Worm (Caenorhabditis elegans) whole organism, mixed stage, embryonic: Measurements from ENCODE around the gene C54E10.7.

ENCODE experiments used
- M03D4.4 ChIP-seq: sonication (generic microtip); optimal IDR thresholded peaks from 2 replicates; lab custom pipeline; 2017; ENCODE audit warnings: mild to moderate bottlenecking, missing genetic modification characterization, missing compliant biosample characterization
- elt-1 ChIP-seq: sonication (generic microtip); optimal IDR thresholded peaks from 2 replicates; lab custom pipeline; 2017; ENCODE audit warnings: missing genetic modification characterization, mild to moderate bottlenecking, missing compliant biosample characterization, antibody characterized with exemption, moderate library complexity, borderline replicate concordance; ENCODE audit not compliant: insufficient read depth
- flh-1 ChIP-seq: fragments of 200-800 bp; sonication (Bioruptor generic); optimal IDR thresholded peaks from 2 replicates; lab custom pipeline; 2018; ENCODE audit warnings: mild to moderate bottlenecking, missing genetic modification characterization, moderate library complexity, missing compliant biosample characterization
- lin-13 ChIP-seq: fragments of 150-350 bp; optimal IDR thresholded peaks from 2 replicates; lab custom pipeline; 2014; ENCODE audit warnings: missing biosample characterization, missing genetic modification characterization
- mab-5 ChIP-seq: fragments of 150-350 bp; optimal IDR thresholded peaks from 2 replicates; lab custom pipeline; 2014; ENCODE audit warnings: missing biosample characterization, missing genetic modification characterization
- mep-1 ChIP-seq: fragments of 150-350 bp; optimal IDR thresholded peaks from 2 replicates; lab custom pipeline; 2017; ENCODE audit warnings: missing biosample characterization, missing genetic modification reagents, missing genetic modification characterization, inconsistent platforms
- nhr-12 ChIP-seq: fragments of 150-350 bp; optimal IDR thresholded peaks from 2 replicates; lab custom pipeline; 2014; ENCODE audit warnings: missing biosample characterization, missing genetic modification characterization
- nhr-28 ChIP-seq: fragments of 150-350 bp; optimal IDR thresholded peaks from 2 replicates; lab custom pipeline; 2014; ENCODE audit warnings: missing biosample characterization, missing genetic modification characterization
- nhr-76 ChIP-seq: sonication (generic microtip); optimal IDR thresholded peaks from 2 replicates; lab custom pipeline; 2017; ENCODE audit warnings: missing biosample characterization, missing genetic modification characterization
- pha-4 ChIP-seq: fragments of 150-350 bp; optimal IDR thresholded peaks from 2 replicates; lab custom pipeline; 2018; ENCODE audit warnings: missing biosample characterization, missing genetic modification reagents, missing genetic modification characterization
- snpc-4 ChIP-seq: fragments of 150-350 bp; optimal IDR thresholded peaks from 2 replicates; lab custom pipeline; 2014; ENCODE audit warnings: missing biosample characterization, missing genetic modification characterization
- sptf-1 ChIP-seq: sonication (generic microtip); optimal IDR thresholded peaks from 2 replicates; lab custom pipeline; 2017; ENCODE audit warnings: mild to moderate bottlenecking, missing genetic modification characterization, moderate library complexity, missing compliant biosample characterization
- unc-62 ChIP-seq: fragments of 150-350 bp; optimal IDR thresholded peaks from 2 replicates; lab custom pipeline; 2014; ENCODE audit warnings: missing biosample characterization, missing genetic modification reagents, missing genetic modification characterization
- ztf-11 ChIP-seq: fragments of 150-350 bp; optimal IDR thresholded peaks from 2 replicates; lab custom pipeline; 2014; ENCODE audit warnings: missing biosample characterization, missing genetic modification characterization

DNA sequence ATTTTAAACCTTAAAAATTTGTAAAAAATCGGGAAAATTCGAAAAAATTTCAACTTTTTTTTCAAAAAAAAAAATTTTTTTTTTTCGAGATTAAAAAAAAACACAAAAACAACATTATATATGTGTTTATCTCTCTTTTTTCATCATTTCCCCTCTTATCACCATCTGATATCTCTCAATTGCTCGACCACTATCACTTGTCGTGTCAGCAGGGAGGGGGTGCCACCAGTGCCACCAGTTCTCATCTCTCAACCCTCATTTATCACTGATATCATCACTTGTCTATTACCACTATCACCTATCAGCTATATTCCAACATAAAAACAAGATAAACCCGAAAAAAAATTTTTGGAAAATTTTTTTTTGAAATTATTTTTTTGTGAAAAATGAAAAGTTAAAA is 15.0 kb downstream of the C54E10.7 start:
- no peak for TF ChIP-seq lin-13
- no peak for TF ChIP-seq flh-1
- no peak for TF ChIP-seq mab-5 (tag; lab: Kevin White, UChicago)
- no peak for TF ChIP-seq mep-1 (tag; lab: Kevin White, UChicago)
- TF ChIP-seq M03D4.4 (tag; lab: Kevin White, UChicago), result no peak
- TF ChIP-seq nhr-12 (tag; lab: Kevin White, UChicago), result no peak
- TF ChIP-seq snpc-4 (tag; lab: Kevin White, UChicago), result no peak
- no peak for TF ChIP-seq unc-62 (GFP tag; lab: Kevin White, UChicago)
- no peak for TF ChIP-seq nhr-28 (tag; lab: Kevin White, UChicago)
- TF ChIP-seq elt-1 (tag; lab: Kevin White, UChicago), result no peak
- no peak for TF ChIP-seq pha-4
- TF ChIP-seq nhr-76 (tag; lab: Kevin White, UChicago), result no peak
- TF ChIP-seq ztf-11, result no peak
- no peak for TF ChIP-seq sptf-1 (tag; lab: Kevin White, UChicago)
